Worm (Caenorhabditis elegans) whole organism, late embryonic: ENCODE results near the gene gab-1.

Experiments
- K09A11.1 ChIP-seq: sonication (generic microtip); optimal IDR thresholded peaks from 2 replicates; lab custom pipeline; 2017; ENCODE audit warnings: antibody characterized with exemption, mild to moderate bottlenecking, missing genetic modification characterization, missing compliant biosample characterization; ENCODE audit not compliant: insufficient read depth
- ama-1 ChIP-seq: fragments of 150-350 bp; optimal IDR thresholded peaks from 2 replicates; lab custom pipeline; 2014
- ceh-2 ChIP-seq: sonication (generic microtip); optimal IDR thresholded peaks from 2 replicates; lab custom pipeline; 2016; ENCODE audit warnings: missing genotype, missing genetic modification characterization, missing compliant biosample characterization
- ceh-34 ChIP-seq: sonication (generic microtip); optimal IDR thresholded peaks from 2 replicates; lab custom pipeline; 2016; ENCODE audit warnings: mild to moderate bottlenecking, missing genetic modification characterization, missing compliant biosample characterization
- hlh-13 ChIP-seq: fragments of 200-800 bp; sonication (Bioruptor generic); optimal IDR thresholded peaks from 2 replicates; lab custom pipeline; 2018; ENCODE audit warnings: mild to moderate bottlenecking, missing genetic modification characterization, missing compliant biosample characterization
- mec-3 ChIP-seq: sonication (generic microtip); optimal IDR thresholded peaks from 2 replicates; lab custom pipeline; 2016; ENCODE audit warnings: borderline replicate concordance, missing genetic modification characterization, missing compliant biosample characterization
- nfya-1 ChIP-seq: sonication (generic microtip); optimal IDR thresholded peaks from 2 replicates; lab custom pipeline; 2017; ENCODE audit warnings: missing genetic modification characterization, mild to moderate bottlenecking, missing compliant biosample characterization, antibody characterized with exemption, moderate library complexity
- nhr-11 ChIP-seq: fragments of 150-350 bp; optimal IDR thresholded peaks from 2 replicates; lab custom pipeline; 2014; ENCODE audit warnings: missing biosample characterization, missing genetic modification characterization
- pqm-1 ChIP-seq: sonication (generic microtip); optimal IDR thresholded peaks from 2 replicates; lab custom pipeline; 2016; ENCODE audit warnings: missing genetic modification characterization, missing compliant biosample characterization
- sox-4 ChIP-seq: sonication (generic microtip); optimal IDR thresholded peaks from 2 replicates; lab custom pipeline; 2017; ENCODE audit warnings: mild to moderate bottlenecking, missing genetic modification characterization, inconsistent platforms, missing compliant biosample characterization

DNA sequence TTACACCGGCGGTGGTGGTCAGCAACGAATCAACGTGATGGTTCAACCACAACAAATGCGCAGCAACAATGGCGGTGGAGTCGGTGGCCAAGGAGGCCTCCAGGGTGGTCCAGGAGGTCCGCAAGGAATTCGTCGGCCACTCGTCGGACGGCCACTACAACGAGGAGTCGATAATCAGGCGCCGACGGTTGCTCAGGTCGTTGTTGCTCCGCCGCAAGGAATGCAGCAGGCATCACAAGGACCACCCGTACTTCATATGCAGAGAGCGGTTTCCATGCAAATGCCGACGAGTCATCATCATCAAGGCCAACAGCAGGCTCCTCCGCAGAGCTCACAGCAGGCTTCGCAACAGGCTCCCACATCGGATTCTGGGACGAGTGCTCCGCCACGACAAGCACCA lies 36.0 kb downstream of the gab-1 start:
- TF ChIP-seq ceh-2 (no peak), ama-1 (lab: Kevin White, UChicago) (no peak), nfya-1 (no peak), ceh-34 (tag; lab: Kevin White, UChicago) (no peak), hlh-13 (GFP tag; lab: Kevin White, UChicago) (no peak), mec-3 (tag; lab: Kevin White, UChicago) (no peak), K09A11.1 (no peak), nhr-11 (tag; lab: Kevin White, UChicago) (no peak), pqm-1 (tag; lab: Kevin White, UChicago) (no peak), sox-4 (tag; lab: Kevin White, UChicago) (no peak)
